Worm (Caenorhabditis elegans): ENCODE data around the gene M05D6.1.

Gene M05D6.1

ce11 chrII:8428758-8428946 is 46.6 kb downstream of the M05D6.1 start, which contains the start of gene F14E5.2:
TSS of gene F14E5.2 (minus strand) at chrII:8428858.
- TF ChIP-seq egl-27 (tag; optimal IDR thresholded peaks at IDR 0.05) (no peak), skn-1 (tag; optimal IDR thresholded peaks at IDR 0.05) (no peak), ceh-82 (tag; optimal IDR thresholded peaks at IDR 0.05) (no peak), ceh-28 (tag; optimal IDR thresholded peaks at IDR 0.05) (no peak), hmg-11 (tag; optimal IDR thresholded peaks at IDR 0.05) (no peak), nhr-43 (tag; optimal IDR thresholded peaks at IDR 0.05; ENCODE audit: poor library complexity, severe bottlenecking) (no peak), mml-1 (tag; optimal IDR thresholded peaks at IDR 0.05) (no peak), sea-2 (GFP tag; optimal IDR thresholded peaks at IDR 0.05) (no peak), unc-62 (GFP tag; optimal IDR thresholded peaks at IDR 0.05) (no peak)

Data from whole organism, L3 larva.